Worm (Caenorhabditis elegans) whole organism, late embryonic: ENCODE results near the gene tag-209.
A peak's percentile ranks its signal among the peaks of the same experiment; 100 is the strongest.

Source experiments
- C08G9.2 ChIP-seq: sonication (generic microtip); optimal IDR thresholded peaks from 2 replicates; lab custom pipeline; 2016; ENCODE audit warnings: mild to moderate bottlenecking, missing genetic modification characterization, moderate library complexity, missing compliant biosample characterization
- C38D4.7 ChIP-seq: fragments of 200-800 bp; sonication (Bioruptor generic); optimal IDR thresholded peaks from 2 replicates; lab custom pipeline; 2018; ENCODE audit warnings: mild to moderate bottlenecking, missing genetic modification characterization, moderate library complexity, missing compliant biosample characterization
- K09A11.1 ChIP-seq: sonication (generic microtip); optimal IDR thresholded peaks from 2 replicates; lab custom pipeline; 2017; ENCODE audit warnings: antibody characterized with exemption, mild to moderate bottlenecking, missing genetic modification characterization, missing compliant biosample characterization; ENCODE audit not compliant: insufficient read depth
- Y22D7AL.16 ChIP-seq: sonication (generic microtip); optimal IDR thresholded peaks from 2 replicates; lab custom pipeline; 2016; ENCODE audit warnings: missing genetic modification characterization, missing compliant biosample characterization
- ahr-1 ChIP-seq: sonication (generic microtip); optimal IDR thresholded peaks from 2 replicates; lab custom pipeline; 2016; ENCODE audit warnings: missing genetic modification characterization, missing compliant biosample characterization
- ceh-14 ChIP-seq: sonication (generic microtip); optimal IDR thresholded peaks from 2 replicates; lab custom pipeline; 2016; ENCODE audit warnings: missing genotype, missing genetic modification characterization, missing compliant biosample characterization
- ceh-18 ChIP-seq: sonication (generic microtip); optimal IDR thresholded peaks from 2 replicates; lab custom pipeline; 2016; ENCODE audit warnings: missing genetic modification characterization, missing compliant biosample characterization
- ceh-24 ChIP-seq: sonication (generic microtip); optimal IDR thresholded peaks from 2 replicates; lab custom pipeline; 2016; ENCODE audit warnings: mild to moderate bottlenecking, missing genetic modification characterization, missing compliant biosample characterization
- ceh-30 ChIP-seq: fragments of 150-350 bp; optimal IDR thresholded peaks from 2 replicates; lab custom pipeline; 2014; ENCODE audit warnings: missing biosample characterization, missing genetic modification characterization
- ceh-45 ChIP-seq: fragments of 200-800 bp; sonication (Bioruptor generic); IDR thresholded peaks from 2 replicates; pipeline ENCODE4 v1.3.6; 2022; ENCODE audit warnings: missing genetic modification reagents, missing genetic modification characterization, missing compliant biosample characterization
- ceh-6 ChIP-seq: fragments of 200-800 bp; sonication (Bioruptor generic); optimal IDR thresholded peaks from 2 replicates; lab custom pipeline; 2018; ENCODE audit warnings: mild to moderate bottlenecking, missing genetic modification characterization, missing compliant biosample characterization
- ceh-9 ChIP-seq: sonication (generic microtip); optimal IDR thresholded peaks from 2 replicates; lab custom pipeline; 2016; ENCODE audit warnings: mild to moderate bottlenecking, missing genetic modification characterization, inconsistent platforms, missing compliant biosample characterization
- dve-1 ChIP-seq: sonication (generic microtip); optimal IDR thresholded peaks from 2 replicates; lab custom pipeline; 2017; ENCODE audit warnings: antibody characterized with exemption, mild to moderate bottlenecking, missing genetic modification characterization, missing compliant biosample characterization
- elt-2 ChIP-seq: sonication (generic microtip); optimal IDR thresholded peaks from 2 replicates; lab custom pipeline; 2016; ENCODE audit warnings: missing genetic modification reagents, missing genetic modification characterization, missing compliant biosample characterization
- elt-4 ChIP-seq: sonication (generic microtip); optimal IDR thresholded peaks from 2 replicates; lab custom pipeline; 2016; ENCODE audit warnings: missing genetic modification characterization, missing compliant biosample characterization
- fkh-10 ChIP-seq: fragments of 150-350 bp; optimal IDR thresholded peaks from 2 replicates; lab custom pipeline; 2014; ENCODE audit warnings: missing biosample characterization, missing genetic modification reagents, missing genetic modification characterization
- fkh-6 ChIP-seq: sonication (generic microtip); optimal IDR thresholded peaks from 2 replicates; lab custom pipeline; 2016; ENCODE audit warnings: missing genetic modification characterization, missing compliant biosample characterization
- hlh-15 ChIP-seq: sonication (generic microtip); optimal IDR thresholded peaks from 2 replicates; lab custom pipeline; 2016; ENCODE audit warnings: missing genetic modification characterization, missing compliant biosample characterization
- hlh-30 ChIP-seq: sonication (generic microtip); optimal IDR thresholded peaks from 2 replicates; lab custom pipeline; 2017; ENCODE audit warnings: antibody characterized with exemption, missing genetic modification characterization, missing compliant biosample characterization; ENCODE audit not compliant: insufficient read depth
- hlh-8 ChIP-seq: sonication (generic microtip); optimal IDR thresholded peaks from 2 replicates; lab custom pipeline; 2016; ENCODE audit warnings: missing genotype, missing genetic modification characterization, missing compliant biosample characterization
- madf-2 ChIP-seq: sonication (generic microtip); optimal IDR thresholded peaks from 2 replicates; lab custom pipeline; 2017; ENCODE audit warnings: missing genetic modification characterization, missing compliant biosample characterization
- mec-3 ChIP-seq: sonication (generic microtip); optimal IDR thresholded peaks from 2 replicates; lab custom pipeline; 2016; ENCODE audit warnings: borderline replicate concordance, missing genetic modification characterization, missing compliant biosample characterization
- nfya-1 ChIP-seq: sonication (generic microtip); optimal IDR thresholded peaks from 2 replicates; lab custom pipeline; 2017; ENCODE audit warnings: missing genetic modification characterization, mild to moderate bottlenecking, missing compliant biosample characterization, antibody characterized with exemption, moderate library complexity
- nhr-11 ChIP-seq: fragments of 150-350 bp; optimal IDR thresholded peaks from 2 replicates; lab custom pipeline; 2014; ENCODE audit warnings: missing biosample characterization, missing genetic modification characterization
- odd-2 ChIP-seq: sonication (generic microtip); optimal IDR thresholded peaks from 2 replicates; lab custom pipeline; 2017; ENCODE audit warnings: antibody characterized with exemption, mild to moderate bottlenecking, missing genetic modification characterization, missing compliant biosample characterization
- pag-3 ChIP-seq: sonication (generic microtip); optimal IDR thresholded peaks from 2 replicates; lab custom pipeline; 2016; ENCODE audit warnings: missing compliant biosample characterization, missing genetic modification characterization, borderline replicate concordance
- pat-9 ChIP-seq: fragments of 200-800 bp; sonication (Bioruptor generic); optimal IDR thresholded peaks from 2 replicates; lab custom pipeline; 2018; ENCODE audit warnings: mild to moderate bottlenecking, missing genetic modification characterization, moderate library complexity, missing compliant biosample characterization
- pros-1 ChIP-seq: fragments of 150-350 bp; optimal IDR thresholded peaks from 2 replicates; lab custom pipeline; 2014; ENCODE audit warnings: missing biosample characterization, missing genetic modification reagents, missing genetic modification characterization
- rnt-1 ChIP-seq: sonication (generic microtip); optimal IDR thresholded peaks from 2 replicates; lab custom pipeline; 2016; ENCODE audit warnings: missing genetic modification characterization, missing compliant biosample characterization
- sox-2 ChIP-seq: fragments of 200-800 bp; sonication (Bioruptor generic); IDR thresholded peaks from 2 replicates; pipeline ENCODE4 v1.3.6; 2022; ENCODE audit warnings: missing genetic modification reagents, missing genetic modification characterization, missing compliant biosample characterization
- tbx-2 ChIP-seq: sonication (generic microtip); optimal IDR thresholded peaks from 2 replicates; lab custom pipeline; 2016; ENCODE audit warnings: missing genetic modification characterization, missing compliant biosample characterization
- ttx-3 ChIP-seq: sonication (generic microtip); optimal IDR thresholded peaks from 2 replicates; lab custom pipeline; 2016; ENCODE audit warnings: missing genetic modification reagents, missing genetic modification characterization, missing compliant biosample characterization
- unc-3 ChIP-seq, 2 experiments: fragments of 200-800 bp in 1 of 2; sonication (Bioruptor generic) in 1 of 2; sonication (generic microtip) in 1 of 2; conservative IDR thresholded peaks in 1 of 2; optimal IDR thresholded peaks in 1 of 2; 2 replicates each; pipeline versions ENCODE4 v1.3.6 to Lab custom; 2016 to 2022; ENCODE audit warnings: missing compliant biosample characterization in 2 of 2, missing genetic modification characterization in 2 of 2, missing genetic modification reagents in 1 of 2
- unc-42 ChIP-seq: sonication (generic microtip); optimal IDR thresholded peaks from 2 replicates; lab custom pipeline; 2016; ENCODE audit warnings: missing genotype, missing genetic modification characterization, missing compliant biosample characterization
- ztf-16 ChIP-seq: sonication (generic microtip); optimal IDR thresholded peaks from 2 replicates; lab custom pipeline; 2017; ENCODE audit warnings: missing genetic modification characterization, missing compliant biosample characterization

The tag-209 gene

ce11 chrII:10792611-10793010, 5.5 kb downstream of the tag-209 start:
- TF ChIP-seq fkh-6 (tag; lab: Kevin White, UChicago) (no peak), ceh-14 (tag; lab: Kevin White, UChicago) (no peak), ttx-3 (tag; lab: Kevin White, UChicago) (no peak), mec-3 (no peak), nhr-11 (tag; lab: Kevin White, UChicago) (no peak), sox-2 (GFP tag; lab: Robert Waterston, UW) (no peak), hlh-8 (tag; lab: Kevin White, UChicago) (no peak), ceh-45 (no peak), ceh-6 (GFP tag; lab: Kevin White, UChicago) (no peak)

DNA sequence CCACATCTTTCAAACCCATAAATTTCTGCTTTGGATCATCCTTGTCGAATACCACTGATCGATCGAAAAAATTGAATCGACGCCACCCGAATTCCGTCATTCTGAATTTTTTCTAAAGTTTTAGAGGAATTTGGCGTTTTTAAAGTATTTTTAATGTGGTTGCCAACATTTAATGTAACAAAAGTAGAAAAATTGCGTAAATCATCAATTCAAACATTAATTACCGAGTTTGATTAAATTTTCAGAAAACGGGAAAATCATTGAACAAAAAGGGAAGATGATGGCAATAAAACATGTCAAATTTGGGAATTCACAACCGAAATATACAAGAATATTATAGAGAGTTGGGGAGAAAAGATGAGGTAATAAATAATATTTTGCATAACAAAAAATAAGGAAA, 6.3 kb downstream of the tag-209 start, which contains the start of gene vps-11:
vps-11 (minus strand) TSS at position 101 of the 400 bp plus-strand sequence.
- TF ChIP-seq ahr-1 (no peak), ztf-16 (tag; lab: Kevin White, UChicago) (no peak), nhr-11 (tag; lab: Kevin White, UChicago) (no peak), unc-42 (tag; lab: Kevin White, UChicago) (no peak), pros-1 (tag; lab: Kevin White, UChicago) (no peak), ceh-24 (no peak), C08G9.2 (tag; lab: Kevin White, UChicago) (no peak), hlh-15 (tag; lab: Kevin White, UChicago) (no peak), odd-2 (tag; lab: Kevin White, UChicago) (no peak), fkh-10 (GFP tag; lab: Kevin White, UChicago) (no peak), ceh-45 (no peak), nfya-1 (no peak), dve-1 (no peak)

- TF ChIP-seq ceh-18 (tag; lab: Kevin White, UChicago) (no peak), ceh-9 (no peak), Y22D7AL.16 (tag; lab: Kevin White, UChicago) (no peak)
Observed at ce11 chrII:10796194-10796593, 9.1 kb downstream of the tag-209 start, which contains the start of gene set-14. TSS of gene set-14 (minus strand) at chrII:10796294.

DNA sequence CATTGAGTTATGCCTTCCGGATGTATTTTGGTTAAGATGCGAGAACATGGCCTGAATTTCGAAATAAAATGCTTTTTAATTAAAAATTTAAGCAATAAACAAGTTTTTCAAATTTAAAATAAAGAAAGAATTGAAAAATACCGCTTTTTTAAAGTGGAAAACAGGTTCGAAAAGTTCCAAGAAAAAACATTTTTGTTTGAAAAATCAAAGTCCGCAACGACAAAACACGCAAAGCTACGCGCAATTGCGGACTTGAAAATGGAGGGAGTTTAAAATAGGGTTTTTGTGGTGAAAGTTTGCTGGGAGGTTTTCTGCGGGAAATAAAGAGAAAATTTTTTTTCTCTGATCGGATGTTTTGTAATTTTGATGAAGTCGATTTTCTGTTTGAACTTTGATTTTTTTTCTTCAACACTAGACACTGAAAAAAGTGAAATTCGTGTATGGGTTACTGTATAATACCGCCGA, 11.3 kb downstream of the tag-209 start, which contains the start of gene npp-19:
npp-19 (minus strand) TSS at position 51 of the 465 bp plus-strand sequence.
- peak; percentile 11 for TF ChIP-seq pat-9 (tag; lab: Kevin White, UChicago)
- TF ChIP-seq elt-4 (tag; lab: Kevin White, UChicago), result no peak
- peak; percentile 35 for TF ChIP-seq nfya-1
- peak; percentile 37 for TF ChIP-seq K09A11.1
- peak; percentile 32 for TF ChIP-seq elt-2 (tag; lab: Kevin White, UChicago)
- no peak for TF ChIP-seq pag-3 (tag; lab: Kevin White, UChicago)
- TF ChIP-seq ceh-30, result peak; percentile 27
- TF ChIP-seq ceh-18 (tag; lab: Kevin White, UChicago), result no peak
- TF ChIP-seq tbx-2 (tag; lab: Kevin White, UChicago), result peak; percentile 34
- TF ChIP-seq mec-3, result no peak
- TF ChIP-seq hlh-30 (tag; lab: Kevin White, UChicago), result peak; percentile 16
- no peak for TF ChIP-seq madf-2 (tag; lab: Kevin White, UChicago)
- peak; percentile 20 for TF ChIP-seq rnt-1 (tag; lab: Kevin White, UChicago)
- no peak for TF ChIP-seq C38D4.7
- TF ChIP-seq unc-3 (GFP tag; conservative IDR thresholded peaks at IDR 0.05; lab: Robert Waterston, UW), result no peak
- TF ChIP-seq unc-3 (tag; optimal IDR thresholded peaks at IDR 0.05; lab: Kevin White, UChicago), result no peak
